Worm (Caenorhabditis elegans): ENCODE measurements around the gene W01C8.1.

ce11 chrX:5743209-5743608, 51.0 kb downstream of the W01C8.1 start, which contains the start of gene gnrr-4:
- TF ChIP-seq ztf-11 (tag; optimal IDR thresholded peaks at IDR 0.05) (no peak), elt-3 (tag; optimal IDR thresholded peaks at IDR 0.05) (no peak), nhr-43 (tag; optimal IDR thresholded peaks at IDR 0.05; ENCODE audit: poor library complexity, severe bottlenecking) (no peak), fos-1 (tag; optimal IDR thresholded peaks at IDR 0.05) (no peak), ceh-16 (tag; optimal IDR thresholded peaks at IDR 0.05) (no peak)
